Worm (Caenorhabditis elegans) whole organism, L2 larva: ENCODE measurements around the gene C07A9.9.
A peak's percentile ranks its signal among the peaks of the same experiment; 100 is the strongest.

Experiments
- C34F6.9 ChIP-seq: fragments of 150-350 bp; optimal IDR thresholded peaks from 2 replicates; lab custom pipeline; 2014; ENCODE audit warnings: missing biosample characterization, missing genetic modification characterization
- F13H6.1 ChIP-seq: sonication (generic microtip); optimal IDR thresholded peaks from 2 replicates; lab custom pipeline; 2016; ENCODE audit warnings: missing genetic modification characterization, missing compliant biosample characterization
- Y55F3AM.14 ChIP-seq: fragments of 200-800 bp; sonication (Bioruptor generic); optimal IDR thresholded peaks from 2 replicates; lab custom pipeline; 2018; ENCODE audit warnings: mild to moderate bottlenecking, missing genetic modification characterization, missing compliant biosample characterization
- ZK546.5 ChIP-seq: sonication (generic microtip); optimal IDR thresholded peaks from 2 replicates; lab custom pipeline; 2017; ENCODE audit warnings: missing biosample characterization, missing genetic modification characterization
- alr-1 ChIP-seq: fragments of 150-350 bp; optimal IDR thresholded peaks from 2 replicates; lab custom pipeline; 2014; ENCODE audit warnings: missing biosample characterization, missing genetic modification characterization
- aly-2 ChIP-seq: fragments of 150-350 bp; optimal IDR thresholded peaks from 2 replicates; lab custom pipeline; 2014; ENCODE audit warnings: missing biosample characterization, missing genetic modification characterization
- ama-1 ChIP-seq: fragments of 150-350 bp; optimal IDR thresholded peaks from 2 replicates; lab custom pipeline; 2018; ENCODE audit warnings: inconsistent platforms
- blmp-1 ChIP-seq: sonication (generic microtip); optimal IDR thresholded peaks from 2 replicates; lab custom pipeline; 2017; ENCODE audit warnings: missing genetic modification characterization, mild to moderate bottlenecking, missing compliant biosample characterization, antibody characterized with exemption, moderate library complexity; ENCODE audit not compliant: insufficient read depth
- ceh-16 ChIP-seq: fragments of 150-350 bp; optimal IDR thresholded peaks from 2 replicates; lab custom pipeline; 2014; ENCODE audit warnings: missing biosample characterization, missing genetic modification characterization
- ceh-82 ChIP-seq: fragments of 150-350 bp; optimal IDR thresholded peaks from 2 replicates; lab custom pipeline; 2014; ENCODE audit warnings: missing biosample characterization, missing genetic modification characterization
- crh-2 ChIP-seq: sonication (generic microtip); optimal IDR thresholded peaks from 2 replicates; lab custom pipeline; 2017; ENCODE audit warnings: missing biosample characterization, missing genetic modification characterization
- egl-27 ChIP-seq: sonication (generic microtip); optimal IDR thresholded peaks from 3 replicates; lab custom pipeline; 2017; ENCODE audit warnings: missing biosample characterization, missing genetic modification reagents, missing genetic modification characterization
- elt-3 ChIP-seq: sonication (generic microtip); optimal IDR thresholded peaks from 2 replicates; lab custom pipeline; 2017; ENCODE audit warnings: missing biosample characterization, missing genetic modification characterization
- fos-1 ChIP-seq: fragments of 150-350 bp; optimal IDR thresholded peaks from 2 replicates; lab custom pipeline; 2014; ENCODE audit warnings: missing biosample characterization, missing genetic modification characterization
- lin-11 ChIP-seq: fragments of 150-350 bp; sonication (generic microtip); optimal IDR thresholded peaks from 2 replicates; lab custom pipeline; 2014; ENCODE audit warnings: missing biosample characterization, missing genetic modification characterization, inconsistent platforms, mixed read lengths
- lin-39 ChIP-seq: fragments of 150-350 bp; optimal IDR thresholded peaks from 2 replicates; lab custom pipeline; 2014; ENCODE audit warnings: missing biosample characterization, missing genetic modification reagents, missing genetic modification characterization
- lsy-2 ChIP-seq, 2 experiments: fragments of 150-350 bp in 1 of 2; sonication (generic microtip) in 1 of 2; optimal IDR thresholded peaks; 2 replicates each; lab custom pipeline; 2014 to 2017; ENCODE audit warnings: missing biosample characterization in 2 of 2, missing genetic modification characterization in 2 of 2
- mab-5 ChIP-seq: fragments of 150-350 bp; optimal IDR thresholded peaks from 2 replicates; lab custom pipeline; 2014; ENCODE audit warnings: missing biosample characterization, missing genetic modification characterization
- mbf-1 ChIP-seq: sonication (generic microtip); optimal IDR thresholded peaks from 2 replicates; lab custom pipeline; 2017; ENCODE audit warnings: missing biosample characterization, missing genetic modification characterization
- mdl-1 ChIP-seq, 2 experiments: fragments of 150-350 bp in 1 of 2; sonication (generic microtip) in 1 of 2; optimal IDR thresholded peaks; 2 replicates each; lab custom pipeline; 2017; ENCODE audit warnings: missing biosample characterization in 2 of 2, missing genetic modification characterization in 2 of 2
- nhr-10 ChIP-seq: sonication (generic microtip); optimal IDR thresholded peaks from 2 replicates; lab custom pipeline; 2017; ENCODE audit warnings: missing biosample characterization, missing genetic modification characterization
- nhr-11 ChIP-seq: fragments of 150-350 bp; optimal IDR thresholded peaks from 2 replicates; lab custom pipeline; 2014; ENCODE audit warnings: missing biosample characterization, missing genetic modification characterization
- nhr-129 ChIP-seq: fragments of 150-350 bp; optimal IDR thresholded peaks from 2 replicates; lab custom pipeline; 2014; ENCODE audit warnings: missing biosample characterization, missing genetic modification characterization
- nhr-21 ChIP-seq: fragments of 150-350 bp; optimal IDR thresholded peaks from 2 replicates; lab custom pipeline; 2014; ENCODE audit warnings: missing biosample characterization, missing genetic modification characterization
- nhr-237 ChIP-seq: fragments of 150-350 bp; optimal IDR thresholded peaks from 2 replicates; lab custom pipeline; 2014; ENCODE audit warnings: missing biosample characterization, missing genetic modification characterization
- nhr-25 ChIP-seq: fragments of 150-350 bp; sonication (generic microtip); optimal IDR thresholded peaks from 3 replicates; lab custom pipeline; 2014; ENCODE audit warnings: missing biosample characterization, missing genetic modification characterization
- nhr-6 ChIP-seq: fragments of 150-350 bp; optimal IDR thresholded peaks from 2 replicates; lab custom pipeline; 2014; ENCODE audit warnings: missing biosample characterization, missing genetic modification characterization
- sma-9 ChIP-seq, 2 experiments: fragments of 150-350 bp in 1 of 2; sonication (generic microtip) in 1 of 2; optimal IDR thresholded peaks; 2 replicates each; lab custom pipeline; 2014 to 2016; ENCODE audit warnings: missing genetic modification characterization in 2 of 2, mild to moderate bottlenecking in 1 of 2, missing biosample characterization in 1 of 2, missing compliant biosample characterization in 1 of 2, missing genetic modification reagents in 1 of 2, moderate library complexity in 1 of 2
- snpc-4 ChIP-seq: fragments of 150-350 bp; optimal IDR thresholded peaks from 2 replicates; lab custom pipeline; 2014; ENCODE audit warnings: missing biosample characterization, missing genetic modification characterization
- unc-55 ChIP-seq: fragments of 150-350 bp; sonication (generic microtip); optimal IDR thresholded peaks from 3 replicates; lab custom pipeline; 2014; ENCODE audit warnings: missing biosample characterization, missing genetic modification reagents, missing genetic modification characterization
- unc-62 ChIP-seq: fragments of 150-350 bp; optimal IDR thresholded peaks from 2 replicates; lab custom pipeline; 2014; ENCODE audit warnings: missing biosample characterization, missing genetic modification reagents, missing genetic modification characterization
- zag-1 ChIP-seq: fragments of 150-350 bp; optimal IDR thresholded peaks from 2 replicates; lab custom pipeline; 2014; ENCODE audit warnings: missing biosample characterization, missing genetic modification characterization
- ztf-1 ChIP-seq: fragments of 200-800 bp; sonication (Bioruptor generic); conservative IDR thresholded peaks from 2 replicates; pipeline ENCODE4 v1.3.6; 2022; ENCODE audit warnings: missing genetic modification characterization, missing compliant biosample characterization
- ztf-11 ChIP-seq: sonication (generic microtip); optimal IDR thresholded peaks from 2 replicates; lab custom pipeline; 2017; ENCODE audit warnings: missing biosample characterization, missing genetic modification characterization
- ztf-4 ChIP-seq: fragments of 150-350 bp; optimal IDR thresholded peaks from 2 replicates; lab custom pipeline; 2014; ENCODE audit warnings: missing biosample characterization, missing genetic modification characterization

C07A9.9 gene

ce11 chrIII:9703747-9704605 lies 36.5 kb upstream of the C07A9.9 start:
- TF ChIP-seq mab-5 (tag; lab: Kevin White, UChicago) (peak; percentile 66), elt-3 (tag; lab: Kevin White, UChicago) (no peak), fos-1 (tag; lab: Kevin White, UChicago) (peak; percentile 10), ama-1 (lab: Kevin White, UChicago) (peak; percentile 0), lin-11 (tag; lab: Kevin White, UChicago) (no peak), nhr-11 (tag; lab: Kevin White, UChicago) (no peak), egl-27 (tag; lab: Kevin White, UChicago) (peak; percentile 11), snpc-4 (tag; lab: Kevin White, UChicago) (no peak), ZK546.5 (tag; lab: Kevin White, UChicago) (no peak), zag-1 (tag; lab: Kevin White, UChicago) (peak; percentile 74), mdl-1 (tag; optimal IDR thresholded peaks at IDR 0.05; lab: Kevin White, UChicago) (peak in 1 of 2 experiments; percentile 27), nhr-10 (tag; lab: Kevin White, UChicago) (no peak), mbf-1 (tag; lab: Kevin White, UChicago) (no peak), ceh-16 (tag; lab: Kevin White, UChicago) (no peak), nhr-6 (tag; lab: Kevin White, UChicago) (peak; percentile 26), unc-55 (GFP tag; lab: Kevin White, UChicago) (peak; percentile 53), ztf-1 (no peak), sma-9 (GFP tag; optimal IDR thresholded peaks at IDR 0.05; lab: Kevin White, UChicago) (peak; percentile 58), sma-9 (tag; optimal IDR thresholded peaks at IDR 0.05; lab: Kevin White, UChicago) (no peak), unc-62 (GFP tag; lab: Kevin White, UChicago) (no peak), nhr-129 (tag; lab: Kevin White, UChicago) (peak; percentile 43), crh-2 (tag; lab: Kevin White, UChicago) (peak; percentile 47), C34F6.9 (peak; percentile 54), Y55F3AM.14 (GFP tag; lab: Kevin White, UChicago) (peak; percentile 63), lsy-2 (tag; optimal IDR thresholded peaks at IDR 0.05; lab: Kevin White, UChicago) (peak in 1 of 2 experiments; percentile 43), F13H6.1 (tag; lab: Kevin White, UChicago) (peak; percentile 74), nhr-25 (tag; lab: Kevin White, UChicago) (peak; percentile 30), ztf-4 (tag; lab: Kevin White, UChicago) (no peak), blmp-1 (tag; lab: Kevin White, UChicago) (no peak)
- TF ChIP-seq, all 48 proteins: peak for 16

ce11 chrIII:9702665-9703252 lies 35.3 kb upstream of the C07A9.9 start:
- TF ChIP-seq nhr-129 (tag; lab: Kevin White, UChicago) (peak; percentile 30), unc-55 (GFP tag; lab: Kevin White, UChicago) (peak; percentile 14), sma-9 (GFP tag; optimal IDR thresholded peaks at IDR 0.05; lab: Kevin White, UChicago) (peak; percentile 11), sma-9 (tag; optimal IDR thresholded peaks at IDR 0.05; lab: Kevin White, UChicago) (no peak), F13H6.1 (tag; lab: Kevin White, UChicago) (peak; percentile 36), nhr-6 (tag; lab: Kevin White, UChicago) (peak; percentile 5), blmp-1 (tag; lab: Kevin White, UChicago) (no peak), alr-1 (no peak)

ce11 chrIII:9701798-9702197 lies 34.4 kb upstream of the C07A9.9 start:
- TF ChIP-seq nhr-237 (tag; lab: Kevin White, UChicago) (no peak), ztf-11 (tag; lab: Kevin White, UChicago) (no peak)

ce11 chrIII:9700114-9700690 lies 32.8 kb upstream of the C07A9.9 start:
- TF ChIP-seq elt-3 (tag; lab: Kevin White, UChicago) (no peak), ceh-82 (tag; lab: Kevin White, UChicago) (no peak), Y55F3AM.14 (GFP tag; lab: Kevin White, UChicago) (no peak), ztf-11 (tag; lab: Kevin White, UChicago) (no peak), nhr-129 (tag; lab: Kevin White, UChicago) (peak; percentile 19), sma-9 (GFP tag; optimal IDR thresholded peaks at IDR 0.05; lab: Kevin White, UChicago) (peak; percentile 1), sma-9 (tag; optimal IDR thresholded peaks at IDR 0.05; lab: Kevin White, UChicago) (no peak), nhr-21 (tag; lab: Kevin White, UChicago) (peak; percentile 41), aly-2 (tag; lab: Kevin White, UChicago) (no peak), snpc-4 (tag; lab: Kevin White, UChicago) (no peak), mdl-1 (tag; optimal IDR thresholded peaks at IDR 0.05; lab: Kevin White, UChicago) (no peak), nhr-10 (tag; lab: Kevin White, UChicago) (no peak), lin-39 (tag; lab: Kevin White, UChicago) (no peak)
- TF ChIP-seq, all 48 proteins: peak for 3
